Worm (Caenorhabditis elegans): ENCODE results near the gene acbp-5.

- TF ChIP-seq F22D6.2 (tag; optimal IDR thresholded peaks at IDR 0.05) (no peak), snpc-1.1 (tag; optimal IDR thresholded peaks at IDR 0.05; ENCODE audit: insufficient read depth) (no peak), mcd-1 (GFP tag; IDR thresholded peaks at IDR 0.05) (no peak), lag-1 (GFP tag; IDR thresholded peaks at IDR 0.05) (no peak), ztf-6 (GFP tag; IDR thresholded peaks at IDR 0.05) (no peak), hlh-12 (tag; optimal IDR thresholded peaks at IDR 0.05) (no peak), ekl-4 (GFP tag; IDR thresholded peaks at IDR 0.05) (no peak), T07F8.4 (tag; optimal IDR thresholded peaks at IDR 0.05) (no peak), lsl-1 (GFP tag; optimal IDR thresholded peaks at IDR 0.05) (no peak), ama-1 (optimal IDR thresholded peaks at IDR 0.05) (no peak), ama-1 (GFP tag; optimal IDR thresholded peaks at IDR 0.05) (no peak), let-526 (GFP tag; IDR thresholded peaks at IDR 0.05) (no peak), attf-5 (GFP tag; optimal IDR thresholded peaks at IDR 0.05) (no peak), F52B5.7 (tag; optimal IDR thresholded peaks at IDR 0.05) (no peak)
Measured at ce11 chrIII:13641588-13641987, at the start of gene acbp-5.

Measured in whole organism, young adult.